Worm (Caenorhabditis elegans): Measurements from ENCODE around the gene Y9C9A.16.

DNA sequence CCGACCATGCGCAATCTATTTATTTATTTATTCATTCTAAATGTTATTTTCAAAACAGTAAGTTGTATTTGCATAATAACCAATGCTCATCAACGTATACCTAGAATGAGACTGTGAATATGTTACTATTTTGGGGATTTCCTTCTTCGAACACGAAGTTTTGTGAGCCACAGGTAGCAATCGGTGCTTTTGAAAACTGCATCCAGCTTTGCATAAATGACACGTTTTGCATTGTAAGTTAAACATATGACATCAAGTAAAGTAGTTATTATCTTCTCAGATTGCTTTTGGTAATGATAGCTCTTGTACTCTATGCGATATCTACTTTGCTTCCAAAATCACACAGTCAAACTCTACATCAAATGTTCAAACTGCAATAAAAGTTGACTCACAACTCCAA lies 6.6 kb upstream of the Y9C9A.16 start, which contains the start of gene E03H12.4:
- TF ChIP-seq klf-2 (GFP tag; conservative IDR thresholded peaks at IDR 0.05) (no peak), ztf-23 (GFP tag; IDR thresholded peaks at IDR 0.05) (no peak), T22C8.4 (GFP tag; IDR thresholded peaks at IDR 0.05) (no peak), cog-1 (tag; optimal IDR thresholded peaks at IDR 0.05) (no peak), tab-1 (GFP tag; IDR thresholded peaks at IDR 0.05) (no peak), ztf-29 (GFP tag; IDR thresholded peaks at IDR 0.05) (no peak), flt-1 (GFP tag; IDR thresholded peaks at IDR 0.05) (no peak), med-1 (GFP tag; optimal IDR thresholded peaks at IDR 0.05; ENCODE audit: insufficient read depth) (no peak), ref-1 (GFP tag; conservative IDR thresholded peaks at IDR 0.05) (no peak)
